Worm (Caenorhabditis elegans) whole organism, L4 larva: ENCODE data around the gene wrm-1.
A peak's percentile ranks its signal among the peaks of the same experiment; 100 is the strongest.

Source experiments
- F37D6.2 ChIP-seq: sonication (generic microtip); optimal IDR thresholded peaks from 2 replicates; lab custom pipeline; 2016; ENCODE audit warnings: mild to moderate bottlenecking, missing genetic modification characterization, missing compliant biosample characterization
- F49E8.2 ChIP-seq: sonication (generic microtip); optimal IDR thresholded peaks from 2 replicates; lab custom pipeline; 2016; ENCODE audit warnings: missing compliant biosample characterization, mild to moderate bottlenecking, missing genetic modification characterization, borderline replicate concordance
- Y105C5A.15 ChIP-seq: fragments of 200-800 bp; sonication (Bioruptor generic); IDR thresholded peaks from 2 replicates; pipeline ENCODE4 v1.3.6; 2022; ENCODE audit warnings: missing genetic modification characterization, missing compliant biosample characterization
- Y48G9A.11 ChIP-seq: fragments of 200-800 bp; sonication (Bioruptor generic); IDR thresholded peaks from 2 replicates; pipeline ENCODE4 v1.3.6; 2022; ENCODE audit warnings: missing genetic modification reagents, missing genetic modification characterization, missing compliant biosample characterization
- Y75B8A.6 ChIP-seq: fragments of 200-800 bp; sonication (Bioruptor generic); IDR thresholded peaks from 2 replicates; pipeline ENCODE4 v1.3.6; 2022; ENCODE audit warnings: missing genetic modification reagents, missing genetic modification characterization, missing compliant biosample characterization
- aha-1 ChIP-seq: fragments of 150-350 bp; peaks from one replicate; lab custom pipeline; 2014; ENCODE audit warnings: missing biosample characterization, missing genetic modification characterization
- aly-2 ChIP-seq: sonication (generic microtip); optimal IDR thresholded peaks from 2 replicates; lab custom pipeline; 2018; ENCODE audit warnings: missing biosample characterization, missing genetic modification characterization
- ama-1 ChIP-seq: fragments of 150-350 bp; optimal IDR thresholded peaks from 2 replicates; lab custom pipeline; 2014; ENCODE audit warnings: inconsistent platforms, mixed read lengths
- ceh-44 ChIP-seq: fragments of 200-800 bp; sonication (Bioruptor generic); IDR thresholded peaks from 2 replicates; pipeline ENCODE4 v1.3.6; 2022; ENCODE audit warnings: missing genetic modification reagents, missing genetic modification characterization, missing compliant biosample characterization
- ces-1 ChIP-seq: fragments of 150-350 bp; sonication (generic microtip); optimal IDR thresholded peaks from 4 replicates; lab custom pipeline; 2014; ENCODE audit warnings: missing biosample characterization, missing genetic modification reagents, missing genetic modification characterization
- daf-16 ChIP-seq, 3 experiments: sonication (generic microtip); optimal IDR thresholded peaks; 2 replicates each; lab custom pipeline; 2016 to 2017; ENCODE audit warnings: missing genetic modification characterization in 3 of 3, missing genetic modification reagents in 3 of 3, mild to moderate bottlenecking in 2 of 3, missing compliant biosample characterization in 2 of 3, missing biosample characterization in 1 of 3, moderate library complexity in 1 of 3
- dmd-6 ChIP-seq: fragments of 200-800 bp; sonication (Bioruptor generic); IDR thresholded peaks from 2 replicates; pipeline ENCODE4 v1.3.6; 2022; ENCODE audit warnings: missing genetic modification reagents, missing genetic modification characterization, missing compliant biosample characterization
- dmd-8 ChIP-seq: fragments of 200-800 bp; sonication (Bioruptor generic); IDR thresholded peaks from 2 replicates; pipeline ENCODE4 v1.3.6; 2022; ENCODE audit warnings: missing genetic modification characterization, missing compliant biosample characterization
- dmd-9 ChIP-seq: fragments of 200-800 bp; sonication (Bioruptor generic); IDR thresholded peaks from 2 replicates; pipeline ENCODE4 v1.3.6; 2022; ENCODE audit warnings: missing genetic modification reagents, missing genetic modification characterization, missing compliant biosample characterization
- dpl-1 ChIP-seq: fragments of 150-350 bp; optimal IDR thresholded peaks from 2 replicates; lab custom pipeline; 2014; ENCODE audit warnings: missing biosample characterization, missing genetic modification reagents, missing genetic modification characterization
- fkh-10 ChIP-seq: fragments of 150-350 bp; optimal IDR thresholded peaks from 2 replicates; lab custom pipeline; 2014; ENCODE audit warnings: missing biosample characterization, missing genetic modification reagents, missing genetic modification characterization
- hif-1 ChIP-seq, 2 experiments: sonication (generic microtip); optimal IDR thresholded peaks; 2 replicates each; lab custom pipeline; 2016 to 2017; ENCODE audit warnings: missing compliant biosample characterization in 2 of 2, missing genetic modification characterization in 2 of 2, missing genetic modification reagents in 2 of 2, missing genotype in 2 of 2, mild to moderate bottlenecking in 1 of 2
- hlh-30 ChIP-seq: sonication (generic microtip); optimal IDR thresholded peaks from 2 replicates; lab custom pipeline; 2017; ENCODE audit warnings: antibody characterized with exemption, mild to moderate bottlenecking, missing genetic modification characterization, missing compliant biosample characterization; ENCODE audit not compliant: insufficient read depth
- hmg-1.1 ChIP-seq: fragments of 200-800 bp; sonication (Bioruptor generic); IDR thresholded peaks from 2 replicates; pipeline ENCODE4 v1.3.6; 2022; ENCODE audit warnings: missing genetic modification reagents, missing genetic modification characterization, missing compliant biosample characterization
- jun-1 ChIP-seq: fragments of 150-350 bp; optimal IDR thresholded peaks from 2 replicates; lab custom pipeline; 2014; ENCODE audit warnings: missing biosample characterization, missing genetic modification reagents, missing genetic modification characterization
- lim-7 ChIP-seq: fragments of 200-800 bp; sonication (Bioruptor generic); IDR thresholded peaks from 2 replicates; pipeline ENCODE4 v1.3.6; 2022; ENCODE audit warnings: missing genetic modification characterization, missing compliant biosample characterization
- lin-1 ChIP-seq: fragments of 200-800 bp; sonication (Bioruptor generic); IDR thresholded peaks from 2 replicates; pipeline ENCODE4 v1.3.6; 2022; ENCODE audit warnings: missing genetic modification reagents, missing genetic modification characterization, missing compliant biosample characterization
- lin-13 ChIP-seq: fragments of 150-350 bp; optimal IDR thresholded peaks from 2 replicates; lab custom pipeline; 2014; ENCODE audit warnings: missing biosample characterization, missing genetic modification reagents, missing genetic modification characterization
- lin-38 ChIP-seq: fragments of 200-800 bp; sonication (Bioruptor generic); IDR thresholded peaks from 2 replicates; pipeline ENCODE4 v1.3.6; 2022; ENCODE audit warnings: missing genetic modification reagents, missing genetic modification characterization, missing compliant biosample characterization
- mdt-29 ChIP-seq: fragments of 200-800 bp; sonication (Bioruptor generic); IDR thresholded peaks from 2 replicates; pipeline ENCODE4 v1.3.6; 2022; ENCODE audit warnings: missing genetic modification reagents, missing genetic modification characterization, missing compliant biosample characterization
- mes-2 ChIP-seq: sonication (generic microtip); optimal IDR thresholded peaks from 2 replicates; lab custom pipeline; 2016; ENCODE audit warnings: missing genotype, mild to moderate bottlenecking, missing genetic modification characterization, missing compliant biosample characterization; ENCODE audit not compliant: poor library complexity, severe bottlenecking
- mxl-3 ChIP-seq: fragments of 200-800 bp; sonication (Bioruptor generic); optimal IDR thresholded peaks from 2 replicates; lab custom pipeline; 2018; ENCODE audit warnings: mild to moderate bottlenecking, missing genetic modification characterization, missing compliant biosample characterization
- nhr-102 ChIP-seq: sonication (generic microtip); optimal IDR thresholded peaks from 2 replicates; lab custom pipeline; 2016; ENCODE audit warnings: mild to moderate bottlenecking, missing genetic modification characterization, moderate library complexity, missing compliant biosample characterization
- nhr-11 ChIP-seq: fragments of 150-350 bp; optimal IDR thresholded peaks from 2 replicates; lab custom pipeline; 2014; ENCODE audit warnings: missing biosample characterization, missing genetic modification characterization
- nhr-237 ChIP-seq: sonication (generic microtip); optimal IDR thresholded peaks from 2 replicates; lab custom pipeline; 2017; ENCODE audit warnings: missing biosample characterization, missing genetic modification characterization
- nhr-41 ChIP-seq: fragments of 200-800 bp; sonication (Bioruptor generic); IDR thresholded peaks from 2 replicates; pipeline ENCODE4 v1.3.6; 2022; ENCODE audit warnings: missing genetic modification reagents, missing genetic modification characterization, missing compliant biosample characterization
- nhr-48 ChIP-seq: sonication (generic microtip); optimal IDR thresholded peaks from 2 replicates; lab custom pipeline; 2016; ENCODE audit warnings: mild to moderate bottlenecking, missing genetic modification characterization, missing compliant biosample characterization
- nhr-76 ChIP-seq: fragments of 150-350 bp; optimal IDR thresholded peaks from 2 replicates; lab custom pipeline; 2014; ENCODE audit warnings: missing biosample characterization, missing genetic modification characterization
- sdz-12 ChIP-seq: fragments of 200-800 bp; sonication (Bioruptor generic); optimal IDR thresholded peaks from 2 replicates; lab custom pipeline; 2018; ENCODE audit warnings: mild to moderate bottlenecking, missing genetic modification characterization, missing compliant biosample characterization
- set-16 ChIP-seq: fragments of 200-800 bp; sonication (Bioruptor generic); IDR thresholded peaks from 2 replicates; pipeline ENCODE4 v1.3.6; 2022; ENCODE audit warnings: missing genetic modification reagents, missing genetic modification characterization, missing compliant biosample characterization
- skn-1 ChIP-seq: fragments of 150-350 bp; optimal IDR thresholded peaks from 2 replicates; lab custom pipeline; 2014; ENCODE audit warnings: missing biosample characterization, missing genetic modification characterization
- snpc-4 ChIP-seq: fragments of 150-350 bp; optimal IDR thresholded peaks from 2 replicates; lab custom pipeline; 2014; ENCODE audit warnings: missing biosample characterization, missing genetic modification characterization
- tra-1 ChIP-seq: fragments of 200-800 bp; sonication (Bioruptor generic); IDR thresholded peaks from 2 replicates; pipeline ENCODE4 v1.3.6; 2022; ENCODE audit warnings: missing genetic modification reagents, missing genetic modification characterization, missing compliant biosample characterization
- unc-62 ChIP-seq, 3 experiments: fragments of 150-350 bp in 1 of 3; sonication (generic microtip); optimal IDR thresholded peaks in 2 of 3; peaks in 1 of 3; 1 replicate in 1 of 3; 2 replicates in 2 of 3; lab custom pipeline; 2014 to 2017; ENCODE audit warnings: missing biosample characterization in 3 of 3, missing genetic modification characterization in 3 of 3, missing genetic modification reagents in 3 of 3, missing genotype in 1 of 3
- zag-1 ChIP-seq: fragments of 150-350 bp; optimal IDR thresholded peaks from 2 replicates; lab custom pipeline; 2014; ENCODE audit warnings: missing biosample characterization, missing genetic modification characterization
- zfp-2 ChIP-seq: sonication (generic microtip); optimal IDR thresholded peaks from 2 replicates; lab custom pipeline; 2016; ENCODE audit warnings: mild to moderate bottlenecking, missing genetic modification characterization, missing compliant biosample characterization
- zip-11 ChIP-seq: fragments of 200-800 bp; sonication (Bioruptor generic); IDR thresholded peaks from 2 replicates; pipeline ENCODE4 v1.3.6; 2022; ENCODE audit warnings: missing genetic modification characterization, missing compliant biosample characterization

The wrm-1 gene

DNA sequence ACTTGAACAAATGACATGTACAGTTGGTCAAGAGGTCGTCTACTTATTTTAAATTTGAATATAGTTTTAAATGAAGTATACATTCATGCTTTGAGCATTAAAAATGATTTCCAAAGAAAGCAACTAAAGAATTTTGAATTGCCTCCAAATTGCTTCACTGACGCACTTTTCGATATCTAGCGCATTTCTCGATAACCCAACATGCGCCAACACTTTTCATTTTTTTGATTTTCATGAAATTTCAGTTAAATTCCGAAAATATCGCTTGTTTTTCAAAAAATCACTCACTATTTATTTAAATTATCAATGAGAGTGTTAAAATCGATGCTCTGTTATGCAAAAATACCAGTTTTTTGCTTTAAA lies 2.8 kb upstream of the wrm-1 start:
- TF ChIP-seq hif-1 (tag; optimal IDR thresholded peaks at IDR 0.05; lab: Kevin White, UChicago): no peak
- TF ChIP-seq Y48G9A.11 (GFP tag; lab: Robert Waterston, UW): peak; percentile 50; the same call in 1 of the 2 replicates
- TF ChIP-seq F49E8.2 (tag; lab: Kevin White, UChicago): peak; percentile 62
- TF ChIP-seq unc-62 (GFP tag; optimal IDR thresholded peaks at IDR 0.05 in 1 of 2; lab: Kevin White, UChicago): no peak
- no peak for TF ChIP-seq unc-62 (tag; optimal IDR thresholded peaks at IDR 0.05; lab: Kevin White, UChicago)
- no peak for TF ChIP-seq dmd-9 (GFP tag; lab: Robert Waterston, UW)
- TF ChIP-seq dpl-1: peak; percentile 18
- no peak for TF ChIP-seq jun-1 (tag; lab: Kevin White, UChicago)
- TF ChIP-seq mes-2: peak; percentile 35
- peak; percentile 58 for TF ChIP-seq lin-38 (GFP tag; lab: Robert Waterston, UW)

DNA sequence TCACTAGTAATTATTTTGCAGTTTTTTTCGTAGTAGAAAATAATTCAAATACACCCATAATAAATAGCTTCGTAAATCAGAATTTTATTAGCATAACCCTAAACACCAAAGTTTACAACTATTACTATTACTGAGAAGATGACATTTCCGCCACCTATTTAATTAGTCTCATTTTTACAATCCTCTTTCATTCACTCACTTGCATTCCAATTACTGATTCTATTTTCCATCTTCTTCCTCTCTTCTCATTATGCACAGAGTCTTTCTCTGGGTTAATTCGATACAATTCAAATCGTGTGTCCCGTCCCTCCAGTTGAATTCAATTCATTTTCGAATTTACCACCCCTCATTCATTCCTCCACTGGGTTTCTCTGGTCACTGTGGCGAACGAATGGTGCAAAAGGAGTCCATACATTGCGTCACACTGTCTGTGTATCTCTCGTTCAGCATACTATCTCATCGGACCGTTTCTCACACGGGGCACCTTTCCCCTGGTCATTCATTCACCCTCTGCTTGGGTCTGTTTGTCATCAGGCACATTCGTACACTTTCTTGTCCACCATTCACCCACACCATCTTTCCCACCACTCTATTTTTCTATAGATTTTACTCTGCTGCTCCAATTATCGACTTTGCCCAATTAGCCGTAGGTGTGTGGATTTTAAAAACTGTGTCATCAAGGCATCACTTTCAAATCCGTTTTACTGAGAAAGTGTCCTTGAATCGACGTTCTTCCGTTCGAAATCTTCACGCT lies 2.2 kb upstream of the wrm-1 start:
- TF ChIP-seq aha-1 (tag; lab: Kevin White, UChicago): no peak
- peak in 1 of 2 experiments; percentile 65 for TF ChIP-seq unc-62 (GFP tag; optimal IDR thresholded peaks at IDR 0.05 in 1 of 2; lab: Kevin White, UChicago)
- no peak for TF ChIP-seq unc-62 (tag; optimal IDR thresholded peaks at IDR 0.05; lab: Kevin White, UChicago)
- TF ChIP-seq mdt-29: no peak

DNA sequence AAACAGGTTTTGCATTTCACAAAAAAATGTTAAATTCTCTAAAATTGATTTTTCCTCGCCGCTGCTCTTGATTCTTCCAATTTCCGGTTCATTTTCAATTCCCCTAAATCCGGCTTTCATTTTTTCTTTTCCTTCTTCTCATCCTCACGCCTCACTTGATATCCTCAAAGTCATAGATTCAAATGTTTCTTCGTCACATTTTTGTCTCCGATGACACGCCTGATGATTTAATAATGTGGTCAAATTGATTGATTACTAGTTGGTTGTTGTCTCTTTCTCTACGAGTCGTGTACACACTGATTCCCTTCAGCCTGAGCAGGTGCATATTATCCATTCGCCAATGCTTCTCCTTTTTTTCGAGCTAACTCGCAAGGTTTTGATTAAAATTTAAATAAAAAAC lies 1.2 kb upstream of the wrm-1 start:
- TF ChIP-seq ama-1 (lab: Kevin White, UChicago) (no peak), unc-62 (GFP tag; optimal IDR thresholded peaks at IDR 0.05 in 1 of 2; lab: Kevin White, UChicago) (peak in 1 of 2 experiments; percentile 50), unc-62 (tag; optimal IDR thresholded peaks at IDR 0.05; lab: Kevin White, UChicago) (no peak)

DNA sequence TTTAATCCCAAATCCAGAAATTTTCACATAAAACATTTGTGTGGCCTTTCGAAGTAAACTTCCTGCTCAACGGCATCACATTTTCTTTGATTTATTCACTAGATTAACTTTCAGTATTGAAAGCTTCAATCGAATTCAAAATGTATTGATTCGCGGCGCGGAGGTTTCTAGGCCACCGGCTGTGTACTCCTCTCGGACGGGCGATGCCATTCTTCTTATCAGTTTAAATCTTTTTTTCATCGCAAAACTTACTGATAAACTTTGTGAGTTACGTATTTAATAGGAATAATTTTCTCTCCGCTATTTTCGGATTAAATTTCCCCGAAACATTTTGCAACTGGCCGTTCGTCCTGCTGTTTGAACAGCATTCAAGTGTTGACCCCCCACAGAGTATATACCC lies 762 bp upstream of the wrm-1 start:
- TF ChIP-seq Y105C5A.15 (GFP tag; lab: Robert Waterston, UW): no peak
- TF ChIP-seq zip-11 (GFP tag; lab: Robert Waterston, UW): no peak
- peak; percentile 35; the same call in 1 of the 2 replicates for TF ChIP-seq hmg-1.1 (GFP tag; lab: Robert Waterston, UW)
- TF ChIP-seq zfp-2 (tag; lab: Kevin White, UChicago): no peak
- peak; percentile 83 for TF ChIP-seq tra-1 (GFP tag; lab: Robert Waterston, UW)
- no peak for TF ChIP-seq sdz-12
- TF ChIP-seq lin-1 (GFP tag; lab: Robert Waterston, UW): 0 out of 2 replicates have a peak, but pooled peaks have one; percentile 32
- TF ChIP-seq nhr-48: peak; percentile 63
- no peak for TF ChIP-seq ces-1 (GFP tag; lab: Kevin White, UChicago)
- TF ChIP-seq lin-38 (GFP tag; lab: Robert Waterston, UW): peak; percentile 66
- TF ChIP-seq nhr-11: no peak
- TF ChIP-seq nhr-41 (GFP tag; lab: Robert Waterston, UW): no peak
- TF ChIP-seq lin-13 (GFP tag; lab: Kevin White, UChicago): no peak
- no peak for TF ChIP-seq Y75B8A.6 (GFP tag; lab: Robert Waterston, UW)
- peak; percentile 67 for TF ChIP-seq nhr-102
- no peak for TF ChIP-seq fkh-10
- peak; percentile 98 for TF ChIP-seq mes-2
- TF ChIP-seq lim-7 (GFP tag; lab: Robert Waterston, UW): no peak
- TF ChIP-seq F37D6.2 (tag; lab: Kevin White, UChicago): no peak
- TF ChIP-seq dpl-1: peak; percentile 93
- TF ChIP-seq zag-1 (tag; lab: Kevin White, UChicago): no peak
- TF ChIP-seq hif-1 (tag; optimal IDR thresholded peaks at IDR 0.05; lab: Kevin White, UChicago): peak in 1 of 2 experiments; percentile 88
- no peak for TF ChIP-seq dmd-8
- TF ChIP-seq skn-1 (tag; lab: Kevin White, UChicago): no peak
- no peak for TF ChIP-seq snpc-4 (tag; lab: Kevin White, UChicago)
- no peak for TF ChIP-seq set-16 (GFP tag; lab: Robert Waterston, UW)
- TF ChIP-seq nhr-76: no peak
- no peak for TF ChIP-seq nhr-237 (tag; lab: Kevin White, UChicago)
- TF ChIP-seq hlh-30 (tag; lab: Kevin White, UChicago): peak; percentile 28
- TF ChIP-seq daf-16 (GFP tag; optimal IDR thresholded peaks at IDR 0.05; lab: Kevin White, UChicago): peak in 1 of 2 experiments; percentile 36
- TF ChIP-seq daf-16 (tag; optimal IDR thresholded peaks at IDR 0.05; lab: Kevin White, UChicago): peak; percentile 49
- TF ChIP-seq ceh-44 (GFP tag; lab: Robert Waterston, UW): 0 out of 2 replicates have a peak, but pooled peaks have one; percentile 27
- TF ChIP-seq aly-2 (tag; lab: Kevin White, UChicago): no peak
- TF ChIP-seq dmd-6 (GFP tag; lab: Robert Waterston, UW): peak; percentile 86
- peak; percentile 13 for TF ChIP-seq mxl-3 (GFP tag; lab: Kevin White, UChicago)
